Fruit fly (Drosophila melanogaster): ENCODE data around the gene OXA1L.
A peak's percentile ranks its signal among the peaks of the same experiment; 100 is the strongest.

OXA1L gene

dm6 chr3L:10897534-10898255 is 11.4 kb upstream of the OXA1L start (continued):
- TF ChIP-seq Scr (GFP tag; IDR thresholded peaks at IDR 0.05; ENCODE audit: partially characterized antibody) (no peak), slp2 (GFP tag; optimal IDR thresholded peaks at IDR 0.05) (no peak), lov (optimal IDR thresholded peaks at IDR 0.05) (no peak), lov (GFP tag; IDR thresholded peaks at IDR 0.05) (no peak), CG3726 (GFP tag; IDR thresholded peaks at IDR 0.05) (no peak), CG10462 (GFP tag; optimal IDR thresholded peaks at IDR 0.05) (no peak), pita (GFP tag; optimal IDR thresholded peaks at IDR 0.05) (no peak), en (GFP tag; optimal IDR thresholded peaks at IDR 0.05) (no peak), D19A (tag; optimal IDR thresholded peaks at IDR 0.05) (peak; percentile 57), CG42726 (GFP tag; IDR thresholded peaks at IDR 0.05; ENCODE audit: partially characterized antibody) (no peak), Vsx1 (GFP tag; optimal IDR thresholded peaks at IDR 0.05) (no peak), Rx (GFP tag; IDR thresholded peaks at IDR 0.05) (no peak), CG2712 (tag; optimal IDR thresholded peaks at IDR 0.05) (no peak), btn (GFP tag; optimal IDR thresholded peaks at IDR 0.05) (no peak), CG7372 (GFP tag; IDR thresholded peaks at IDR 0.05) (no peak), sqz (GFP tag; optimal IDR thresholded peaks at IDR 0.05) (no peak), onecut (GFP tag; IDR thresholded peaks at IDR 0.05) (no peak), CG2875 (GFP tag; optimal IDR thresholded peaks at IDR 0.05) (no peak), CG8924 (tag; optimal IDR thresholded peaks at IDR 0.05) (no peak), ewg (GFP tag; optimal IDR thresholded peaks at IDR 0.05) (peak; percentile 6), Six4 (GFP tag; optimal IDR thresholded peaks at IDR 0.05) (no peak), CG13894 (tag; optimal IDR thresholded peaks at IDR 0.05) (no peak), shn (GFP tag; optimal IDR thresholded peaks at IDR 0.05) (no peak), Sox100B (GFP tag; optimal IDR thresholded peaks at IDR 0.05) (no peak), kah (GFP tag; optimal IDR thresholded peaks at IDR 0.05) (peak; percentile 65), Optix (GFP tag; IDR thresholded peaks at IDR 0.05) (no peak), sd (tag; optimal IDR thresholded peaks at IDR 0.05) (peak; percentile 49), CG8290 (GFP tag; optimal IDR thresholded peaks at IDR 0.05) (no peak), CG8290 (tag; optimal IDR thresholded peaks at IDR 0.05) (peak in 1 of 2 experiments; percentile 19), pzg (GFP tag; optimal IDR thresholded peaks at IDR 0.05) (no peak), stwl (tag; optimal IDR thresholded peaks at IDR 0.05) (no peak), CG3995 (GFP tag; optimal IDR thresholded peaks at IDR 0.05) (no peak), grau (tag; optimal IDR thresholded peaks at IDR 0.05) (peak; percentile 0), fu2 (GFP tag; optimal IDR thresholded peaks at IDR 0.05) (no peak), CG14667 (GFP tag; IDR thresholded peaks at IDR 0.05) (no peak), CG10654 (GFP tag; optimal IDR thresholded peaks at IDR 0.05) (no peak), hkb (optimal IDR thresholded peaks at IDR 0.05) (no peak), hkb (GFP tag; IDR thresholded peaks at IDR 0.05) (0 out of 2 replicates have a peak, but pooled peaks have one; percentile 15)

- TF ChIP-seq CG34376 (GFP tag; optimal IDR thresholded peaks at IDR 0.05): peak; percentile 89
- peak; percentile 64 for TF ChIP-seq Med (GFP tag)
- peak; percentile 77 for TF ChIP-seq CG12769 (tag; optimal IDR thresholded peaks at IDR 0.05)
- no peak for TF ChIP-seq inv (GFP tag; IDR thresholded peaks at IDR 0.05; ENCODE audit: partially characterized antibody)
- TF ChIP-seq exex (tag; optimal IDR thresholded peaks at IDR 0.05): peak; percentile 94
- no peak for TF ChIP-seq CG14667 (GFP tag; IDR thresholded peaks at IDR 0.05)
- TF ChIP-seq chinmo (GFP tag; IDR thresholded peaks at IDR 0.05; ENCODE audit: partially characterized antibody): 0 out of 4 replicates have a peak, but pooled peaks have one; percentile 55
- TF ChIP-seq Vsx1 (GFP tag; optimal IDR thresholded peaks at IDR 0.05): peak; percentile 43
- TF ChIP-seq cwo (GFP tag; optimal IDR thresholded peaks at IDR 0.05): peak; percentile 95
- TF ChIP-seq CG1233 (GFP tag; optimal IDR thresholded peaks at IDR 0.05): no peak
- TF ChIP-seq HmgZ (tag; optimal IDR thresholded peaks at IDR 0.05): peak; percentile 22
- TF ChIP-seq sug (tag; optimal IDR thresholded peaks at IDR 0.05): peak; percentile 90
- peak; percentile 29 for TF ChIP-seq twi (tag; optimal IDR thresholded peaks at IDR 0.05)
- no peak for TF ChIP-seq CoRest (tag; optimal IDR thresholded peaks at IDR 0.05)
- TF ChIP-seq lab (GFP tag; optimal IDR thresholded peaks at IDR 0.05): peak; percentile 86
- TF ChIP-seq Deaf1 (tag; optimal IDR thresholded peaks at IDR 0.05): peak; percentile 40
Measured at dm6 chr3L:10896923-10897322, 10.7 kb upstream of the OXA1L start.
